Fruit fly (Drosophila melanogaster) whole organism, embryonic: Measurements from ENCODE around the gene dre4.
A peak's percentile ranks its signal among the peaks of the same experiment; 100 is the strongest.

Experiments
- Aef1 ChIP-seq: fragments of 200-800 bp; sonication (Bioruptor generic); IDR thresholded peaks from 3 replicates; pipeline ENCODE4 v1.3.6; 2022; ENCODE audit warnings: missing biosample characterization, missing genetic modification characterization
- B-H2 ChIP-seq: fragments of 200-800 bp; sonication (Bioruptor generic); optimal IDR thresholded peaks from 2 replicates; lab custom pipeline; 2018; ENCODE audit warnings: missing biosample characterization, mild to moderate bottlenecking, missing genetic modification characterization
- Bdp1 ChIP-seq: fragments of 200-800 bp; sonication (Bioruptor generic); optimal IDR thresholded peaks from 3 replicates; lab custom pipeline; 2016; ENCODE audit warnings: missing biosample characterization, missing genetic modification characterization
- Bgb ChIP-seq: fragments of 200-800 bp; sonication (Bioruptor generic); IDR thresholded peaks from 2 replicates; pipeline ENCODE4 v1.3.6; 2022; ENCODE audit warnings: missing biosample characterization, missing genetic modification characterization; ENCODE audit not compliant: partially characterized antibody
- BtbVII ChIP-seq: fragments of 200-800 bp; sonication (Bioruptor generic); optimal IDR thresholded peaks from 3 replicates; lab custom pipeline; 2017; ENCODE audit warnings: missing biosample characterization, mild to moderate bottlenecking, missing genetic modification characterization
- CG10462 ChIP-seq: fragments of 200-800 bp; sonication (Bioruptor generic); optimal IDR thresholded peaks from 2 replicates; lab custom pipeline; 2016; ENCODE audit warnings: missing biosample characterization, missing genetic modification characterization
- CG11093 ChIP-seq: fragments of 200-800 bp; sonication (Bioruptor generic); IDR thresholded peaks from 3 replicates; pipeline ENCODE4 v1.3.6; 2022; ENCODE audit warnings: missing biosample characterization, missing genetic modification characterization
- CG11247 ChIP-seq: fragments of 200-800 bp; sonication (Bioruptor generic); IDR thresholded peaks from 2 replicates; pipeline ENCODE4 v1.3.6; 2022; ENCODE audit warnings: missing biosample characterization, missing genetic modification characterization
- CG13123 ChIP-seq: fragments of 200-800 bp; sonication (Bioruptor generic); optimal IDR thresholded peaks from 2 replicates; lab custom pipeline; 2016; ENCODE audit warnings: missing biosample characterization, missing genetic modification characterization
- CG16779 ChIP-seq: fragments of 200-800 bp; sonication (Bioruptor generic); IDR thresholded peaks from 2 replicates; pipeline ENCODE4 v1.3.6; 2022; ENCODE audit warnings: missing biosample characterization, missing genetic modification characterization
- CG18599 ChIP-seq: fragments of 200-800 bp; sonication (Bioruptor generic); optimal IDR thresholded peaks from 3 replicates; lab custom pipeline; 2017; ENCODE audit warnings: missing biosample characterization, missing genetic modification characterization, mild to moderate bottlenecking, moderate library complexity, missing genetic modification reagents
- CG2120 ChIP-seq: fragments of 200-800 bp; sonication (Bioruptor generic); optimal IDR thresholded peaks from 3 replicates; lab custom pipeline; 2016; ENCODE audit warnings: missing biosample characterization, missing genetic modification characterization
- CG2199 ChIP-seq: fragments of 200-800 bp; sonication (Bioruptor generic); IDR thresholded peaks from 3 replicates; pipeline ENCODE4 v1.3.6; 2022; ENCODE audit warnings: missing biosample characterization, missing genetic modification characterization
- CG2889 ChIP-seq: fragments of 200-800 bp; sonication (Bioruptor generic); IDR thresholded peaks from 3 replicates; pipeline ENCODE4 v1.3.6; 2022; ENCODE audit warnings: missing biosample characterization, missing genetic modification characterization
- CG31441 ChIP-seq: fragments of 200-800 bp; sonication (Bioruptor generic); IDR thresholded peaks from 2 replicates; pipeline ENCODE4 v1.3.6; 2022; ENCODE audit warnings: missing biosample characterization, missing genetic modification characterization
- CG32767 ChIP-seq: fragments of 200-800 bp; sonication (Bioruptor generic); IDR thresholded peaks from 2 replicates; pipeline ENCODE4 v1.3.6; 2022; ENCODE audit warnings: missing biosample characterization, missing genetic modification characterization
- CG33213 ChIP-seq: fragments of 200-800 bp; sonication (Bioruptor generic); optimal IDR thresholded peaks from 3 replicates; lab custom pipeline; 2016; ENCODE audit warnings: missing biosample characterization, missing genetic modification characterization
- CG4820 ChIP-seq: fragments of 200-800 bp; sonication (Bioruptor generic); optimal IDR thresholded peaks from 3 replicates; lab custom pipeline; 2016; ENCODE audit warnings: missing biosample characterization, missing genetic modification characterization
- CG5180 ChIP-seq: fragments of 200-800 bp; sonication (Bioruptor generic); optimal IDR thresholded peaks from 3 replicates; lab custom pipeline; 2017; ENCODE audit warnings: missing biosample characterization, missing genetic modification characterization, mild to moderate bottlenecking, moderate library complexity, missing genetic modification reagents
- CG7745 ChIP-seq: fragments of 200-800 bp; sonication (Bioruptor generic); optimal IDR thresholded peaks from 2 replicates; lab custom pipeline; 2018; ENCODE audit warnings: missing biosample characterization, mild to moderate bottlenecking, missing genetic modification characterization, moderate library complexity
- CG7987 ChIP-seq: fragments of 200-800 bp; sonication (Bioruptor generic); optimal IDR thresholded peaks from 2 replicates; lab custom pipeline; 2018; ENCODE audit warnings: missing biosample characterization, mild to moderate bottlenecking, missing genetic modification characterization, moderate library complexity
- CG8089 ChIP-seq: fragments of 200-800 bp; sonication (Bioruptor generic); optimal IDR thresholded peaks from 3 replicates; lab custom pipeline; 2016; ENCODE audit warnings: missing biosample characterization, missing genetic modification characterization
- CG8924 ChIP-seq: fragments of 200-800 bp; optimal IDR thresholded peaks from 3 replicates; lab custom pipeline; 2019; ENCODE audit warnings: missing biosample characterization, mild to moderate bottlenecking, missing genetic modification characterization, moderate library complexity
- CG9215 ChIP-seq: fragments of 200-800 bp; sonication (Bioruptor generic); IDR thresholded peaks from 2 replicates; pipeline ENCODE4 v1.3.6; 2022; ENCODE audit warnings: missing biosample characterization, missing genetic modification characterization
- Chrac-16 ChIP-seq: fragments of 200-800 bp; sonication (Bioruptor generic); optimal IDR thresholded peaks from 3 replicates; lab custom pipeline; 2016; ENCODE audit warnings: missing biosample characterization, missing genetic modification characterization
- CoRest ChIP-seq: fragments of 200-800 bp; sonication (Bioruptor generic); optimal IDR thresholded peaks from 3 replicates; lab custom pipeline; 2018; ENCODE audit warnings: missing biosample characterization, mild to moderate bottlenecking, missing genetic modification characterization, moderate library complexity
- Dek ChIP-seq: fragments of 200-800 bp; sonication (Bioruptor generic); optimal IDR thresholded peaks from 3 replicates; lab custom pipeline; 2019; ENCODE audit warnings: missing biosample characterization, mild to moderate bottlenecking, missing genetic modification characterization, moderate library complexity
- Fer3 ChIP-seq: fragments of 200-800 bp; sonication (Bioruptor generic); optimal IDR thresholded peaks from 2 replicates; lab custom pipeline; 2018; ENCODE audit warnings: missing biosample characterization, mild to moderate bottlenecking, missing genetic modification characterization, moderate library complexity
- GATAe ChIP-seq: fragments of 200-800 bp; sonication (Bioruptor generic); conservative IDR thresholded peaks from 2 replicates; pipeline ENCODE4 v1.3.6; 2022; ENCODE audit warnings: missing biosample characterization, missing genetic modification characterization
- H2.0 ChIP-seq: fragments of 200-800 bp; sonication (Bioruptor generic); IDR thresholded peaks from 2 replicates; pipeline ENCODE4 v1.3.6; 2022; ENCODE audit warnings: missing biosample characterization, missing genetic modification characterization
- HLH54F ChIP-seq: fragments of 200-800 bp; sonication (Bioruptor generic); optimal IDR thresholded peaks from 3 replicates; lab custom pipeline; 2016; ENCODE audit warnings: missing biosample characterization, missing genetic modification characterization
- Hr3 ChIP-seq: fragments of 200-800 bp; sonication (Bioruptor generic); optimal IDR thresholded peaks from 3 replicates; lab custom pipeline; 2016; ENCODE audit warnings: missing biosample characterization, missing genetic modification characterization
- Myb ChIP-seq: fragments of 200-800 bp; sonication (Bioruptor generic); optimal IDR thresholded peaks from 2 replicates; lab custom pipeline; 2016; ENCODE audit warnings: missing biosample characterization, missing genetic modification characterization
- NC2α ChIP-seq: fragments of 200-800 bp; sonication (Bioruptor generic); optimal IDR thresholded peaks from 2 replicates; lab custom pipeline; 2016; ENCODE audit warnings: missing biosample characterization, missing genetic modification characterization
- NFAT ChIP-seq: fragments of 200-800 bp; sonication (Bioruptor generic); IDR thresholded peaks from 2 replicates; pipeline ENCODE4 v1.3.6; 2022; ENCODE audit warnings: missing biosample characterization, missing genetic modification characterization
- Side ChIP-seq: fragments of 200-800 bp; sonication (Bioruptor generic); optimal IDR thresholded peaks from 2 replicates; lab custom pipeline; 2016; ENCODE audit warnings: missing biosample characterization, missing genetic modification characterization
- Usf ChIP-seq: fragments of 200-800 bp; sonication (Bioruptor generic); optimal IDR thresholded peaks from 2 replicates; lab custom pipeline; 2017; ENCODE audit warnings: missing genotype, missing biosample characterization, missing genetic modification characterization
- Xbp1 ChIP-seq: fragments of 200-800 bp; sonication (Bioruptor generic); optimal IDR thresholded peaks from 3 replicates; lab custom pipeline; 2016; ENCODE audit warnings: missing biosample characterization, mild to moderate bottlenecking, missing genetic modification characterization
- dimm ChIP-seq: fragments of 200-800 bp; sonication (Bioruptor generic); IDR thresholded peaks from 2 replicates; pipeline ENCODE4 v1.3.6; 2022; ENCODE audit warnings: missing biosample characterization, missing genetic modification characterization
- disco-r ChIP-seq: fragments of 200-800 bp; sonication (Bioruptor generic); optimal IDR thresholded peaks from 2 replicates; lab custom pipeline; 2016; ENCODE audit warnings: missing biosample characterization, missing genetic modification characterization
- dpn ChIP-seq, 2 experiments: fragments of 200-800 bp; sonication (Bioruptor generic); optimal IDR thresholded peaks; 3 replicates each; lab custom pipeline; 2016; ENCODE audit warnings: missing biosample characterization in 2 of 2, missing genetic modification characterization in 2 of 2
- en ChIP-seq: fragments of 200-800 bp; sonication (Bioruptor generic); optimal IDR thresholded peaks from 2 replicates; lab custom pipeline; 2016; ENCODE audit warnings: missing biosample characterization, missing genetic modification characterization
- gem ChIP-seq: fragments of 200-800 bp; sonication (Bioruptor generic); optimal IDR thresholded peaks from 2 replicates; lab custom pipeline; 2019; ENCODE audit warnings: missing biosample characterization, mild to moderate bottlenecking, missing genetic modification characterization, moderate library complexity
- jumu ChIP-seq: fragments of 200-800 bp; sonication (Bioruptor generic); optimal IDR thresholded peaks from 3 replicates; lab custom pipeline; 2016; ENCODE audit warnings: missing biosample characterization, missing genetic modification characterization
- nerfin-1 ChIP-seq: fragments of 200-800 bp; sonication (Bioruptor generic); optimal IDR thresholded peaks from 3 replicates; lab custom pipeline; 2019; ENCODE audit warnings: missing biosample characterization, mild to moderate bottlenecking, missing genetic modification characterization, moderate library complexity
- onecut ChIP-seq: fragments of 200-800 bp; sonication (Bioruptor generic); IDR thresholded peaks from 2 replicates; pipeline ENCODE4 v1.3.6; 2022; ENCODE audit warnings: missing biosample characterization, missing genetic modification characterization
- rib ChIP-seq: fragments of 200-800 bp; sonication (Bioruptor generic); IDR thresholded peaks from 2 replicates; pipeline ENCODE4 v1.3.6; 2022; ENCODE audit warnings: missing biosample characterization, missing genetic modification characterization
- salm ChIP-seq: fragments of 200-800 bp; sonication (Bioruptor generic); optimal IDR thresholded peaks from 2 replicates; lab custom pipeline; 2018; ENCODE audit warnings: missing biosample characterization, mild to moderate bottlenecking, missing genetic modification characterization
- sima ChIP-seq: fragments of 200-800 bp; sonication (Bioruptor generic); optimal IDR thresholded peaks from 2 replicates; lab custom pipeline; 2016; ENCODE audit warnings: missing biosample characterization, missing genetic modification characterization
- sob ChIP-seq: fragments of 200-800 bp; sonication (Bioruptor generic); IDR thresholded peaks from 2 replicates; pipeline ENCODE4 v1.3.6; 2022; ENCODE audit warnings: missing biosample characterization, missing genetic modification characterization
- ssp ChIP-seq: fragments of 200-800 bp; sonication (Bioruptor generic); IDR thresholded peaks from 2 replicates; pipeline ENCODE4 v1.3.6; 2022; ENCODE audit warnings: missing biosample characterization, missing genetic modification characterization

The dre4 gene

DNA sequence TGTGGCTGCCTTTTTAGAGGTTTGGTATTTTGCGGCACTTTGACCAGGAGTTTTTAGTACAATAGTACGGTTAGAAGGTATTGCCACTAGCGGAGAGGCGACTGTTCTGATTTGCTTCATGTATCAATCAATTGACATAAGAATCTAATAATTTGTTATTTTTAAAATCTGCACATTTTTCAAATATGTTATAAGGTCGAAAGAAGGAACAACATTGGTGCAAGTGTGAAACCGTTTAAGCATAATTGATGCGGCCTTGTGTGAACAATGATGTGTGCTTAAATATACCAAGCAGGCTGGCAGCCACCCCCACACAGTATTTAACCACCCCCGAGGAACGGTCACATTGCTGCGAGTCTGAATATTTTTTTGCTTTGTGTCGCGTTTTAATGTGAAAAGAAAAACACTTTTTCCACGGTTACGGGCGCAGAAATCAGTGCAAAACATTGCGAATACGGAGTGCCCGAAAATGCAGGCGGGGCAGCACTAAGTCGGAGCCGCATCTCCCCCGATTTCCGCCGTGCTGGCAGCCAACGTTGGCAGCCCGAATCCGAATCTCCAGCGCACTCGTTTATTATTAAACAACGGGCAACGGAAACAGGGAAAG is 10.9 kb downstream of the dre4 start, which contains the start of the genes HBS1 and CG12025 (continued):
- TF ChIP-seq sob (peak; percentile 36; the same call in 1 of the 2 replicates), CG13123 (peak; percentile 7), NFAT (GFP tag; lab: Robert Waterston, UW) (peak; percentile 37), ssp (GFP tag; lab: Robert Waterston, UW) (peak; percentile 96), CG31441 (GFP tag; lab: Robert Waterston, UW) (peak; percentile 60), Hr3 (peak; percentile 57), CG7745 (no peak), BtbVII (GFP tag; lab: Kevin White, UChicago) (no peak), Side (GFP tag; lab: Kevin White, UChicago) (peak; percentile 57), CG2120 (peak; percentile 82), CG32767 (no peak), rib (GFP tag; lab: Robert Waterston, UW) (no peak), GATAe (GFP tag; lab: Robert Waterston, UW) (no peak), dpn (GFP tag; optimal IDR thresholded peaks at IDR 0.05; lab: Kevin White, UChicago) (peak; percentile 51 to 64), Aef1 (GFP tag; lab: Robert Waterston, UW) (peak; percentile 57), CoRest (peak; percentile 73), CG4820 (peak; percentile 40), Xbp1 (GFP tag; lab: Kevin White, UChicago) (peak; percentile 76), onecut (peak; percentile 5; the same call in 1 of the 2 replicates), CG11093 (peak; percentile 36; the same call in 1 of the 3 replicates), CG8924 (tag; lab: Kevin White, UChicago) (peak; percentile 56), jumu (peak; percentile 55)

dm6 chr3L:1861794-1862447 is 14.2 kb downstream of the dre4 start, which contains the start of gene Rap1:
TSS of gene Rap1 (minus strand) at chr3L:1862239.
- peak; percentile 90 for TF ChIP-seq sob
- no peak for TF ChIP-seq CG10462 (GFP tag; lab: Kevin White, UChicago)
- TF ChIP-seq en (GFP tag; lab: Kevin White, UChicago): no peak
- TF ChIP-seq CG2199 (GFP tag; lab: Robert Waterston, UW): no peak
- TF ChIP-seq HLH54F (GFP tag; lab: Kevin White, UChicago): peak; percentile 49
- TF ChIP-seq CG2889 (GFP tag; lab: Robert Waterston, UW): peak; percentile 64; the same call in 2 of the 3 replicates
- TF ChIP-seq dimm (GFP tag; lab: Robert Waterston, UW): no peak
- peak; percentile 62 for TF ChIP-seq nerfin-1 (tag; lab: Kevin White, UChicago)
- peak; percentile 45 for TF ChIP-seq Chrac-16 (GFP tag; lab: Kevin White, UChicago)
- TF ChIP-seq H2.0 (GFP tag; lab: Robert Waterston, UW): peak; percentile 75
- TF ChIP-seq NC2α (GFP tag; lab: Kevin White, UChicago): no peak
- peak; percentile 28 for TF ChIP-seq B-H2 (GFP tag; lab: Kevin White, UChicago)
- TF ChIP-seq CG9215 (GFP tag; lab: Robert Waterston, UW): peak; percentile 82
- peak; percentile 59 for TF ChIP-seq gem (tag; lab: Kevin White, UChicago)
- peak; percentile 84 for TF ChIP-seq CG11247
- peak; percentile 45 for TF ChIP-seq Dek (tag; lab: Kevin White, UChicago)
- TF ChIP-seq sima (GFP tag; lab: Kevin White, UChicago): no peak
- peak; percentile 71 for TF ChIP-seq CG18599 (GFP tag; lab: Kevin White, UChicago)
- TF ChIP-seq Myb: peak; percentile 39
- TF ChIP-seq CG33213 (GFP tag; lab: Kevin White, UChicago): peak; percentile 50
- TF ChIP-seq disco-r: no peak
- TF ChIP-seq Bdp1 (GFP tag; lab: Kevin White, UChicago): peak; percentile 19
- no peak for TF ChIP-seq CG7987
- TF ChIP-seq Bgb (GFP tag; lab: Robert Waterston, UW): peak; percentile 94
- TF ChIP-seq salm (tag; lab: Kevin White, UChicago): no peak
- no peak for TF ChIP-seq CG16779 (GFP tag; lab: Robert Waterston, UW)
- peak; percentile 16 for TF ChIP-seq Usf (GFP tag; lab: Kevin White, UChicago)
- peak; percentile 16 for TF ChIP-seq CG8089 (GFP tag; lab: Kevin White, UChicago)
- no peak for TF ChIP-seq CG5180 (GFP tag; lab: Kevin White, UChicago)
- peak; percentile 65 for TF ChIP-seq Fer3
